Fruit fly (Drosophila melanogaster): ENCODE results near the gene CG7271.

The CG7271 gene

DNA sequence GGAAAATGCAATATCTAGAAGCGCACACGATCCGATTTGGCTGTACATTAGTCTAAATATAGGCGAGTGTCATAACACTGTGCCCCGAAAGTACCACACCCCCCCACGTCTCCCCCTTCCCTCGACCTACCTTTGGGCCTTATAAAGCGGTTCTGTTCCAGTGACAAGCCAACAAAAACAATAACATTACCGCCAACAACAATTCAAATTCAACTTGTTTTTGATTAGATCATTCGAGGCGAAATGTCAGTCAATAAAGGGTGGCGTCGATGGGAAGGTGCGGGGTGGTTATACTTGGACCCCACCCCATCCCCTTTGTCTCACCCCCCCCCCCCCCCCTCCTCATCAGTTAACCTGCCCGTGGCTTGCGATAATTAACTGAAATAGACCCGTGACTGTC lies 44.5 kb downstream of the CG7271 start:
- TF ChIP-seq BEAF-32 (GFP tag; optimal IDR thresholded peaks at IDR 0.05) (no peak), CG15011 (GFP tag; optimal IDR thresholded peaks at IDR 0.05) (no peak), peb (GFP tag; IDR thresholded peaks at IDR 0.05) (no peak), Aef1 (GFP tag; IDR thresholded peaks at IDR 0.05) (0 out of 3 replicates have a peak, but pooled peaks have one; percentile 24), schlank (tag; optimal IDR thresholded peaks at IDR 0.05) (no peak), lilli (GFP tag; optimal IDR thresholded peaks at IDR 0.05) (no peak), CG2120 (GFP tag; optimal IDR thresholded peaks at IDR 0.05) (no peak), Hsf (GFP tag; optimal IDR thresholded peaks at IDR 0.05) (no peak), pfk (GFP tag; optimal IDR thresholded peaks at IDR 0.05) (no peak), NC2α (GFP tag; optimal IDR thresholded peaks at IDR 0.05) (no peak), CG2678 (tag; optimal IDR thresholded peaks at IDR 0.05) (no peak), pb (GFP tag; optimal IDR thresholded peaks at IDR 0.05) (no peak), Side (GFP tag; optimal IDR thresholded peaks at IDR 0.05) (no peak), HmgZ (tag; optimal IDR thresholded peaks at IDR 0.05) (peak; percentile 11), MTF-1 (GFP tag; optimal IDR thresholded peaks at IDR 0.05; ENCODE audit: borderline replicate concordance) (no peak), en (GFP tag; optimal IDR thresholded peaks at IDR 0.05) (no peak), gem (tag; optimal IDR thresholded peaks at IDR 0.05) (no peak), CG4820 (GFP tag; optimal IDR thresholded peaks at IDR 0.05) (no peak), CG32772 (GFP tag; IDR thresholded peaks at IDR 0.05) (no peak), CG12942 (GFP tag; optimal IDR thresholded peaks at IDR 0.05) (no peak), CG31365 (tag; optimal IDR thresholded peaks at IDR 0.05) (no peak), mirr (GFP tag; optimal IDR thresholded peaks at IDR 0.05) (peak; percentile 73), ham (GFP tag; IDR thresholded peaks at IDR 0.05) (no peak), sug (tag; optimal IDR thresholded peaks at IDR 0.05) (peak; percentile 56), Atf6 (GFP tag; IDR thresholded peaks at IDR 0.05) (no peak), ERR (GFP tag; optimal IDR thresholded peaks at IDR 0.05) (no peak), CG17186 (GFP tag; optimal IDR thresholded peaks at IDR 0.05) (no peak), rib (GFP tag; IDR thresholded peaks at IDR 0.05) (no peak), lola (GFP tag; optimal IDR thresholded peaks at IDR 0.05) (no peak), CG4328 (GFP tag; optimal IDR thresholded peaks at IDR 0.05) (no peak), CG12219 (GFP tag; optimal IDR thresholded peaks at IDR 0.05) (no peak), Xrp1 (GFP tag; IDR thresholded peaks at IDR 0.05) (no peak), jing (GFP tag; optimal IDR thresholded peaks at IDR 0.05) (no peak), zen (tag; optimal IDR thresholded peaks at IDR 0.05) (no peak), Spps (tag; optimal IDR thresholded peaks at IDR 0.05) (no peak), toy (GFP tag; IDR thresholded peaks at IDR 0.05) (no peak), CG7987 (GFP tag; optimal IDR thresholded peaks at IDR 0.05) (no peak), ewg (GFP tag; optimal IDR thresholded peaks at IDR 0.05) (no peak), Kr (GFP tag; optimal IDR thresholded peaks at IDR 0.05) (no peak), CG10321 (GFP tag; IDR thresholded peaks at IDR 0.05) (no peak), trem (tag; optimal IDR thresholded peaks at IDR 0.05) (no peak), cad (GFP tag; optimal IDR thresholded peaks at IDR 0.05) (no peak), ara (GFP tag; IDR thresholded peaks at IDR 0.05) (no peak), kay (GFP tag; optimal IDR thresholded peaks at IDR 0.05) (no peak), shn (GFP tag; optimal IDR thresholded peaks at IDR 0.05) (no peak), CG13123 (GFP tag; optimal IDR thresholded peaks at IDR 0.05) (no peak), stwl (tag; optimal IDR thresholded peaks at IDR 0.05) (no peak), CG42726 (GFP tag; IDR thresholded peaks at IDR 0.05; ENCODE audit: partially characterized antibody) (no peak), CG16779 (GFP tag; IDR thresholded peaks at IDR 0.05) (no peak), Doc3 (GFP tag; IDR thresholded peaks at IDR 0.05; ENCODE audit: partially characterized antibody) (no peak), CG33557 (GFP tag; optimal IDR thresholded peaks at IDR 0.05) (no peak), CG6272 (GFP tag; IDR thresholded peaks at IDR 0.05) (no peak)
